Worm (Caenorhabditis elegans): Measurements from ENCODE around the gene nhr-199.
"Not testable (repeated sequence)": the region's sequence is repeated elsewhere in the genome, so short reads cannot be mapped to it uniquely, and the experiment has no call there.

The nhr-199 gene

ce11 chrV:15670139-15670538 is 29.6 kb downstream of the nhr-199 start, which contains the start of gene K06B4.15:
TSS of gene K06B4.15 (plus strand) at chrV:15670439.
- not testable (repeated sequence) for TF ChIP-seq ztf-29 (GFP tag; IDR thresholded peaks at IDR 0.05); T22C8.4 (GFP tag; IDR thresholded peaks at IDR 0.05); klf-2 (GFP tag; conservative IDR thresholded peaks at IDR 0.05)

DNA sequence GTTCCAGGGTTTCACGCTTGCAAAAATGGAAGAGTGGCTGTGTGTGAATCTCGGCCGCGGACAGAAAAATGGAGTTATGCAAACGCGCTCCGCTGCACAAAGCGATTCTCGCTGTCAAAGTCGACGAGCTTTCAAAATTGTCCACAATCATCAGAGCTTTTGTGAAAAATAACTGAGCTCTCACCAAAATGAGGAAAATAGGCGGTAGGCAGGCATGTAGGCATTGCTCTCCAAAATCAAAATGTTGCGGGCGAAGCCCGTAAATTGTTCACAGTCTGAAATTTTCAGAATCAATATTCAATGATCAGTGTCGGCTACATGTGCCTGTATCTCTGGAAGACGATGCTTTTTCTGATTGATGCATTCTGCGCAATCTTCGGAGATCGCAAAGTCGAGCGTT is 30.8 kb downstream of the nhr-199 start, which contains the start of gene K06B4.4:
Gene K06B4.4, plus strand, starts transcription at position 301 of the 400 bp plus-strand sequence.
- TF ChIP-seq flt-1 (GFP tag; IDR thresholded peaks at IDR 0.05), result no peak
- TF ChIP-seq cog-1 (tag; optimal IDR thresholded peaks at IDR 0.05), result no peak
- TF ChIP-seq T22C8.4 (GFP tag; IDR thresholded peaks at IDR 0.05), result no peak
- no peak for TF ChIP-seq ztf-29 (GFP tag; IDR thresholded peaks at IDR 0.05)
- TF ChIP-seq klf-2 (GFP tag; conservative IDR thresholded peaks at IDR 0.05), result no peak
- no peak for TF ChIP-seq tab-1 (GFP tag; IDR thresholded peaks at IDR 0.05)
- TF ChIP-seq med-1 (GFP tag; optimal IDR thresholded peaks at IDR 0.05; ENCODE audit: insufficient read depth), result no peak
- no peak for TF ChIP-seq ref-1 (GFP tag; conservative IDR thresholded peaks at IDR 0.05)
- TF ChIP-seq ztf-23 (GFP tag; IDR thresholded peaks at IDR 0.05), result no peak

DNA sequence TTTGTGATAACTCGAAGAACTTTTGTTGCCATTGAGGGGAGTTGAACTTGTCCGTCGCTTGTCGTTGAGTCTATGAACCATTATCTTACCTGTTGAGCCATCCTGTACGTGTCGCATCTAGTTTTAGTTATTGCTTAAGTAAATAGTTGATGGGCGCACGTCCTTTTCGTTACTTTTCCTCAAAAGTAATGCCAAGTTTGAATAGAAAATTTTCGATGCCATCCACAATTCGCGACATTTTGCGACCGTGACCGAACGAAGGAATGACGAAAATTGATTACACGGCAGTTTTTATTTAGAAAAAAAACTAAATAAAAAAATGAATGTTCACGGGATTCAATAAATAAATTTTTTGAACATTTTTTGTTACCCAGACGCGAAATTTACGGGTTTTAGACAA is 31.5 kb downstream of the nhr-199 start, which contains the start of gene F53E4.1:
Gene F53E4.1, minus strand, starts transcription at position 101 of the 400 bp plus-strand sequence.
- not testable (repeated sequence) for TF ChIP-seq ztf-23 (GFP tag; IDR thresholded peaks at IDR 0.05); ref-1 (GFP tag; conservative IDR thresholded peaks at IDR 0.05); med-1 (GFP tag; optimal IDR thresholded peaks at IDR 0.05; ENCODE audit: insufficient read depth)

- TF ChIP-seq klf-2 (GFP tag; conservative IDR thresholded peaks at IDR 0.05), result no peak
- TF ChIP-seq med-1 (GFP tag; optimal IDR thresholded peaks at IDR 0.05; ENCODE audit: insufficient read depth), result no peak
- TF ChIP-seq cog-1 (tag; optimal IDR thresholded peaks at IDR 0.05), result no peak
- no peak for TF ChIP-seq T22C8.4 (GFP tag; IDR thresholded peaks at IDR 0.05)
- no peak for TF ChIP-seq ref-1 (GFP tag; conservative IDR thresholded peaks at IDR 0.05)
- no peak for TF ChIP-seq ztf-23 (GFP tag; IDR thresholded peaks at IDR 0.05)
- TF ChIP-seq flt-1 (GFP tag; IDR thresholded peaks at IDR 0.05), result no peak
- TF ChIP-seq tab-1 (GFP tag; IDR thresholded peaks at IDR 0.05), result no peak
- no peak for TF ChIP-seq ztf-29 (GFP tag; IDR thresholded peaks at IDR 0.05)
Measured at ce11 chrV:15666718-15667117, 33.0 kb downstream of the nhr-199 start.

DNA sequence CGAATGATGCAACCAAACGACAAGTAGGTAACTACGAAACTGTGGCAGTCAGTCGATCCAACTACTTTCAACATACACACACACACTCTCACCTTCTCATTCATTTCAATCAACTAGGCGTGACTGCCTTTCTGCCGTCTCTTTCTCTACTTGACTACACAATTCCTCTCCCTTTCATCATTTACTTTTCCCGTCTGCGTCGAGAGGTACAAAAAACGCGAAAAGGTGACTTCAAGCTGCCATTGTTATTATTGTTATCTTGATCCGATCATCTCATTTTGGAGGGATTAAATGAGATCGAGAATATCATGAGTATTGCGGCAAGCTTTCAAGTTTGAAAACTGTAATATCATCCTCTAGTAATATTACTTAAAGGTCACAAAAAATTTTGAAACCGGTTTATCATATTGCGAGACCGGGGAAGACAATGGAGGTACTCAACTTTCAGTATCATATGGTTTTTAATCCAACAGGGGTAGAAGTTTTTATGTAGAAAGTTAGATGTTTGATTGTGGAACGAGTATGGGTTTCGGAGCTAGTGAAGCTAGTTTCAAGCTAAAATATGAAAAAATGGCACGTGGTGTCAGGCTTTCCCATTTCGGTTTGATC is 35.5 kb downstream of the nhr-199 start:
- TF ChIP-seq ztf-29 (GFP tag; IDR thresholded peaks at IDR 0.05) (no peak), flt-1 (GFP tag; IDR thresholded peaks at IDR 0.05) (no peak)

ce11 chrV:15661580-15661979 is 38.1 kb downstream of the nhr-199 start:
- TF ChIP-seq cog-1 (tag; optimal IDR thresholded peaks at IDR 0.05) (no peak), ref-1 (GFP tag; conservative IDR thresholded peaks at IDR 0.05) (no peak), ztf-29 (GFP tag; IDR thresholded peaks at IDR 0.05) (no peak), flt-1 (GFP tag; IDR thresholded peaks at IDR 0.05) (no peak), klf-2 (GFP tag; conservative IDR thresholded peaks at IDR 0.05) (no peak), med-1 (GFP tag; optimal IDR thresholded peaks at IDR 0.05; ENCODE audit: insufficient read depth) (no peak), ztf-23 (GFP tag; IDR thresholded peaks at IDR 0.05) (no peak), tab-1 (GFP tag; IDR thresholded peaks at IDR 0.05) (no peak), T22C8.4 (GFP tag; IDR thresholded peaks at IDR 0.05) (no peak)

DNA sequence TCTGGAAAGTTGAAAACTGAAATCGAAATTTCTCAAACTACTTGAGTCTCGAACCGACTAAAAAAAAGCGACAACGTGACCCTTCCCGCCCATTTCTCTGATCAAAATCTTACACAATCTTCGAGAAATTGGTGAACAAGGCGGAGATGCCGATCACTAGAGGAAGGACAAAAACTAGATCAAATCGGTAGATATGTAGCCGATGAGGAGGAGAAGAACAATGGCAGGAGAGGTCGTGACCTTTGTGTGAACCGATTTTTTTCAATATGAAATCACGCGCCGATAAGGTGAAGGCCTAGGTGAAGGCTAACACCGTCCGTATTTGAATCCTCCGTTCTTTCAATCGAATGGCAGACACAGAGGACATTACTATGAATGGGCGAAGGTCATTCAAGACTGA is 38.7 kb downstream of the nhr-199 start:
- no peak for TF ChIP-seq klf-2 (GFP tag; conservative IDR thresholded peaks at IDR 0.05)
- no peak for TF ChIP-seq ref-1 (GFP tag; conservative IDR thresholded peaks at IDR 0.05)
- TF ChIP-seq T22C8.4 (GFP tag; IDR thresholded peaks at IDR 0.05), result no peak
- TF ChIP-seq ztf-29 (GFP tag; IDR thresholded peaks at IDR 0.05), result no peak
- TF ChIP-seq ztf-23 (GFP tag; IDR thresholded peaks at IDR 0.05), result no peak
- no peak for TF ChIP-seq tab-1 (GFP tag; IDR thresholded peaks at IDR 0.05)
- no peak for TF ChIP-seq flt-1 (GFP tag; IDR thresholded peaks at IDR 0.05)
- no peak for TF ChIP-seq med-1 (GFP tag; optimal IDR thresholded peaks at IDR 0.05; ENCODE audit: insufficient read depth)
- TF ChIP-seq cog-1 (tag; optimal IDR thresholded peaks at IDR 0.05), result no peak

DNA sequence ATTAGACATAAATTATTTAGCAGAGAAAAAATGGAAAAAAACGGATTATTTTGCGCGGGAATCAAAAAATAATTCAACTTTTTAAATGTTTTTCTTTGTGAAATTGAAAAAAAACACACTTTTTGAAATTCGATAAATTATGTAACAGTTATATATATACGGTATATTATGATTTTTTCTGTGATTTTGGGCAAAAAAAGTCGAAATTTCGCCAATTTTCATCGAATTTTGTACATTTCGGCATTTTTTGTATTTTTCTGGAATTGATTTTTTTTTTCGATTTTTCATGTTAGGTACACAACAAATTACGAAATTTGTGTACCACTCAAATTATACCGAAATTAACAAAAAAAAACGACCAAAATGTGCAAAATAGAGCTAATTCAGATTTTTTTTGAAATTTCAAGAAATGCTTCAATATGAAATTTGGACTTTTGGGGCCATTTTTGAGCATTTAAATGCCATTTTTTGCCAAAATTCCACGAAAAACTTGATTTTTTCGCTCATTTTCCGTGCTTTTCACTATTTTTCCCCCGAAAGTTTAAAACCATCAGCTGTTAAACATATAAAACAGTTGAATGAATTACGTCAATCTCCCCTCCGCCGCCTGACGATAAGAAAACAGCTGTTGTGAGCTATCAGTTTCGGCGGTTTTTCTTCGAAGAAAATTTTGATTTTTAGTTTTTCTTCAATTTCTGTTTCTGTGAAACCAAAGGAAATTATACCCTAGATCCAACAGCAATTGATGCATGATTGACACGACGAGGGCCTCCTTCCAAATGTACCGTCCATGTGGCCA is 41.2 kb downstream of the nhr-199 start:
- TF ChIP-seq ztf-23 (GFP tag; IDR thresholded peaks at IDR 0.05) (no peak), klf-2 (GFP tag; conservative IDR thresholded peaks at IDR 0.05) (no peak), ref-1 (GFP tag; conservative IDR thresholded peaks at IDR 0.05) (no peak), ztf-29 (GFP tag; IDR thresholded peaks at IDR 0.05) (no peak), T22C8.4 (GFP tag; IDR thresholded peaks at IDR 0.05) (no peak), med-1 (GFP tag; optimal IDR thresholded peaks at IDR 0.05; ENCODE audit: insufficient read depth) (no peak), tab-1 (GFP tag; IDR thresholded peaks at IDR 0.05) (no peak), flt-1 (GFP tag; IDR thresholded peaks at IDR 0.05) (no peak), cog-1 (tag; optimal IDR thresholded peaks at IDR 0.05) (no peak)

DNA sequence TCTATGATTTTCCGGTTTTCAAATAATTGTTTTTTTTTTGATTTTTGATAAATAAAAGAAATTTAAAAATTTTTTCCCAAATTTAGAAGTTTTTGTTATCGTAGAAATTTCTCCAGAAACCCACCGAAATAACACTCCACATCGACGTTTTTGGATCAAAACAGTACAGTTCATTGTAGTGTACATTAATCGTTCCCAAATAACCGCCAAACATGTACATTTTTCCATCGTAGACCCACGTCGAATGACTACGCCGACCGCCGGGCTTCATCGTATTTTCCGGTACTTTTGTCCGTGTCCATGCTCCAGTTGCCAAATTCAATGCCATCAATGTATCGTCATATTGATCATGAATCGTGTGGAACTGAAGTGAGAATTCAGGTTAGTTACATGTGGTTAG is 45.6 kb downstream of the nhr-199 start, which contains the start of gene F53E4.2:
Gene F53E4.2, plus strand, starts transcription at position 301 of the 400 bp plus-strand sequence.
- no peak for TF ChIP-seq cog-1 (tag; optimal IDR thresholded peaks at IDR 0.05)
- no peak for TF ChIP-seq T22C8.4 (GFP tag; IDR thresholded peaks at IDR 0.05)
- no peak for TF ChIP-seq tab-1 (GFP tag; IDR thresholded peaks at IDR 0.05)
- no peak for TF ChIP-seq med-1 (GFP tag; optimal IDR thresholded peaks at IDR 0.05; ENCODE audit: insufficient read depth)
- TF ChIP-seq ztf-29 (GFP tag; IDR thresholded peaks at IDR 0.05), result no peak
- TF ChIP-seq klf-2 (GFP tag; conservative IDR thresholded peaks at IDR 0.05), result no peak
- no peak for TF ChIP-seq ztf-23 (GFP tag; IDR thresholded peaks at IDR 0.05)
- no peak for TF ChIP-seq ref-1 (GFP tag; conservative IDR thresholded peaks at IDR 0.05)
- no peak for TF ChIP-seq flt-1 (GFP tag; IDR thresholded peaks at IDR 0.05)
